Worm (Caenorhabditis elegans) whole organism, L4 larva: Measurements from ENCODE around the gene snpc-1.1.

Source experiments
- ama-1 ChIP-seq: fragments of 150-350 bp; optimal IDR thresholded peaks from 2 replicates; lab custom pipeline; 2014; ENCODE audit warnings: inconsistent platforms, mixed read lengths
- ceh-20 ChIP-seq: fragments of 200-800 bp; sonication (Bioruptor generic); IDR thresholded peaks from 2 replicates; pipeline ENCODE4 v1.3.6; 2022; ENCODE audit warnings: missing genetic modification reagents, missing genetic modification characterization, missing compliant biosample characterization
- ceh-32 ChIP-seq: sonication (generic microtip); optimal IDR thresholded peaks from 2 replicates; lab custom pipeline; 2016; ENCODE audit warnings: mild to moderate bottlenecking, missing genetic modification characterization, missing compliant biosample characterization; ENCODE audit not compliant: poor library complexity
- ceh-82 ChIP-seq: sonication (generic microtip); optimal IDR thresholded peaks from 2 replicates; lab custom pipeline; 2017; ENCODE audit warnings: missing biosample characterization, missing genetic modification characterization
- dmd-6 ChIP-seq: fragments of 200-800 bp; sonication (Bioruptor generic); IDR thresholded peaks from 2 replicates; pipeline ENCODE4 v1.3.6; 2022; ENCODE audit warnings: missing genetic modification reagents, missing genetic modification characterization, missing compliant biosample characterization
- dve-1 ChIP-seq: sonication (generic microtip); optimal IDR thresholded peaks from 2 replicates; lab custom pipeline; 2017; ENCODE audit warnings: antibody characterized with exemption, mild to moderate bottlenecking, missing genetic modification characterization, missing compliant biosample characterization; ENCODE audit not compliant: insufficient read depth
- hlh-11 ChIP-seq: fragments of 200-800 bp; sonication (Bioruptor generic); optimal IDR thresholded peaks from 2 replicates; lab custom pipeline; 2018; ENCODE audit warnings: mild to moderate bottlenecking, missing genetic modification characterization, missing compliant biosample characterization
- hlh-30 ChIP-seq: sonication (generic microtip); optimal IDR thresholded peaks from 2 replicates; lab custom pipeline; 2017; ENCODE audit warnings: antibody characterized with exemption, mild to moderate bottlenecking, missing genetic modification characterization, missing compliant biosample characterization; ENCODE audit not compliant: insufficient read depth
- nhr-25 ChIP-seq: sonication (generic microtip); optimal IDR thresholded peaks from 2 replicates; lab custom pipeline; 2017; ENCODE audit warnings: missing genetic modification characterization, mild to moderate bottlenecking, missing compliant biosample characterization, antibody characterized with exemption, moderate library complexity, borderline replicate concordance; ENCODE audit not compliant: insufficient read depth
- php-3 ChIP-seq: fragments of 200-800 bp; sonication (Bioruptor generic); IDR thresholded peaks from 2 replicates; pipeline ENCODE4 v1.3.6; 2022; ENCODE audit warnings: missing genetic modification reagents, missing genetic modification characterization, missing compliant biosample characterization
- snpc-4 ChIP-seq: fragments of 150-350 bp; optimal IDR thresholded peaks from 2 replicates; lab custom pipeline; 2014; ENCODE audit warnings: missing biosample characterization, missing genetic modification characterization
- spr-3 ChIP-seq: fragments of 200-800 bp; sonication (Bioruptor generic); optimal IDR thresholded peaks from 2 replicates; lab custom pipeline; 2018; ENCODE audit warnings: mild to moderate bottlenecking, missing genetic modification characterization, missing compliant biosample characterization
- tra-1 ChIP-seq: fragments of 200-800 bp; sonication (Bioruptor generic); IDR thresholded peaks from 2 replicates; pipeline ENCODE4 v1.3.6; 2022; ENCODE audit warnings: missing genetic modification reagents, missing genetic modification characterization, missing compliant biosample characterization

- TF ChIP-seq php-3 (GFP tag; lab: Robert Waterston, UW) (no peak), ceh-20 (GFP tag; lab: Robert Waterston, UW) (no peak), nhr-25 (tag; lab: Kevin White, UChicago) (no peak), tra-1 (GFP tag; lab: Robert Waterston, UW) (no peak), snpc-4 (no peak), hlh-30 (tag; lab: Kevin White, UChicago) (no peak), ama-1 (lab: Kevin White, UChicago) (no peak), spr-3 (GFP tag; lab: Kevin White, UChicago) (no peak), dmd-6 (GFP tag; lab: Robert Waterston, UW) (no peak), ceh-32 (tag; lab: Kevin White, UChicago) (no peak), ceh-82 (tag; lab: Kevin White, UChicago) (no peak), dve-1 (tag; lab: Kevin White, UChicago) (no peak), hlh-11 (tag; lab: Kevin White, UChicago) (no peak)
Measured at ce11 chrII:7810869-7811543, 29.9 kb upstream of the snpc-1.1 start, which contains the start of gene cki-1.
